Fruit fly (Drosophila melanogaster): ENCODE data around the gene CG11357.

CG11357 gene

DNA sequence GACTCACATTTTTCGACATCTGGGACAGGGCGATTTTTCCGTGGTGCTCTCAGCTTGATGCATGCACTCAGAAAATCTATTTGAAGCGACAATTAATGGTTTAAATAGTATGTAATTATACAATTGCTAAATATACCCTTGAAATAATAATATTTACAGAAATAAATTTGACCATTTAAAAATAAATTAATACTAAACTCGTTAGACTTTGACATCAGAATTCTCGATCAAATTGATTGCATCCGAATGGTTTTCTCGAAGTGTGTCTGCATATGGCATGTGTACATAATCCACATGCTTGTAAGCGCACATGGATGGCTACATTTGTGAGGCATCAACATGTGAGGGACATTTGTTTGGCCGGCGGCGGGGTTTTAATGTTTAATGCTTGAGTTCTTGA lies 4.8 kb downstream of the CG11357 start (continued):
- TF ChIP-seq CG1529 (GFP tag; optimal IDR thresholded peaks at IDR 0.05), result peak; percentile 54
- TF ChIP-seq sc (optimal IDR thresholded peaks at IDR 0.05), result no peak
- TF ChIP-seq sc (GFP tag; optimal IDR thresholded peaks at IDR 0.05), result peak; percentile 36
- peak; percentile 72 for TF ChIP-seq CG11695 (GFP tag; IDR thresholded peaks at IDR 0.05)
- TF ChIP-seq tgo (GFP tag; IDR thresholded peaks at IDR 0.05), result no peak
- TF ChIP-seq MESR4 (GFP tag; optimal IDR thresholded peaks at IDR 0.05), result no peak
- no peak for TF ChIP-seq caup (GFP tag; optimal IDR thresholded peaks at IDR 0.05; ENCODE audit: severe bottlenecking)
- TF ChIP-seq CG1832 (GFP tag; optimal IDR thresholded peaks at IDR 0.05), result no peak
- TF ChIP-seq CTCF (GFP tag; optimal IDR thresholded peaks at IDR 0.05), result no peak
- TF ChIP-seq CG7745 (tag; optimal IDR thresholded peaks at IDR 0.05), result no peak
- peak in 1 of 3 experiments; percentile 86 for TF ChIP-seq lola (GFP tag; optimal IDR thresholded peaks at IDR 0.05)
- no peak for TF ChIP-seq Taf1 (GFP tag; IDR thresholded peaks at IDR 0.05)
- TF ChIP-seq Pdp1 (GFP tag; optimal IDR thresholded peaks at IDR 0.05), result peak in 1 of 2 experiments; percentile 14
- TF ChIP-seq CG6272 (GFP tag; IDR thresholded peaks at IDR 0.05), result no peak
- TF ChIP-seq B-H1 (GFP tag; IDR thresholded peaks at IDR 0.05), result 0 out of 3 replicates have a peak, but pooled peaks have one; percentile 17
- no peak for TF ChIP-seq fd64A (GFP tag; optimal IDR thresholded peaks at IDR 0.05)
- TF ChIP-seq hbn (GFP tag; IDR thresholded peaks at IDR 0.05; ENCODE audit: partially characterized antibody), result no peak
- TF ChIP-seq Ssrp (tag; optimal IDR thresholded peaks at IDR 0.05), result peak; percentile 65
- no peak for TF ChIP-seq Neu2 (GFP tag; optimal IDR thresholded peaks at IDR 0.05; ENCODE audit: borderline replicate concordance)
- TF ChIP-seq CrebB (tag; optimal IDR thresholded peaks at IDR 0.05), result no peak
- no peak for TF ChIP-seq dm (GFP tag; optimal IDR thresholded peaks at IDR 0.05)
- TF ChIP-seq Spps (tag; optimal IDR thresholded peaks at IDR 0.05), result peak; percentile 74
- TF ChIP-seq CG4360 (GFP tag; IDR thresholded peaks at IDR 0.05), result peak; percentile 24; the same call in 1 of the 2 replicates
- TF ChIP-seq zen2 (GFP tag; IDR thresholded peaks at IDR 0.05; ENCODE audit: partially characterized antibody), result no peak
- no peak for TF ChIP-seq Side (GFP tag; optimal IDR thresholded peaks at IDR 0.05)
- TF ChIP-seq CG7372 (GFP tag; IDR thresholded peaks at IDR 0.05), result no peak
- no peak for TF ChIP-seq Hmx (GFP tag; optimal IDR thresholded peaks at IDR 0.05)
- no peak; the same call in 1 of the 2 replicates for TF ChIP-seq CG11247 (GFP tag; IDR thresholded peaks at IDR 0.05)
- TF ChIP-seq sens-2 (GFP tag; IDR thresholded peaks at IDR 0.05), result peak; percentile 58
- TF ChIP-seq CG9437 (GFP tag; optimal IDR thresholded peaks at IDR 0.05), result peak; percentile 40
- peak; percentile 34 for TF ChIP-seq CG12942 (GFP tag; optimal IDR thresholded peaks at IDR 0.05)
- peak; percentile 86 for TF ChIP-seq CG10959 (GFP tag; IDR thresholded peaks at IDR 0.05)
- peak; percentile 53 for TF ChIP-seq CG5245 (GFP tag; optimal IDR thresholded peaks at IDR 0.05)
- peak; percentile 64 for TF ChIP-seq Max (GFP tag; optimal IDR thresholded peaks at IDR 0.05)
- TF ChIP-seq ro (GFP tag; IDR thresholded peaks at IDR 0.05), result no peak
- TF ChIP-seq CG14441 (GFP tag; IDR thresholded peaks at IDR 0.05), result no peak
- TF ChIP-seq cg (GFP tag; optimal IDR thresholded peaks at IDR 0.05), result no peak
- TF ChIP-seq nmo (GFP tag; optimal IDR thresholded peaks at IDR 0.05), result peak; percentile 80
- no peak for TF ChIP-seq unc-4 (GFP tag; IDR thresholded peaks at IDR 0.05; ENCODE audit: partially characterized antibody)
- peak; percentile 69 for TF ChIP-seq Sox102F (GFP tag; optimal IDR thresholded peaks at IDR 0.05)
- TF ChIP-seq CG10209 (GFP tag; optimal IDR thresholded peaks at IDR 0.05), result peak; percentile 53
- TF ChIP-seq chn (GFP tag; optimal IDR thresholded peaks at IDR 0.05), result peak; percentile 50
- no peak for TF ChIP-seq CG3726 (GFP tag; IDR thresholded peaks at IDR 0.05)
- TF ChIP-seq ATbp (GFP tag; optimal IDR thresholded peaks at IDR 0.05), result peak; percentile 33
- no peak for TF ChIP-seq Opbp (GFP tag; IDR thresholded peaks at IDR 0.05; ENCODE audit: partially characterized antibody)
- TF ChIP-seq CG10565 (GFP tag; optimal IDR thresholded peaks at IDR 0.05), result no peak
- peak; percentile 2 for TF ChIP-seq CG11723 (GFP tag; optimal IDR thresholded peaks at IDR 0.05)
- TF ChIP-seq CG14014 (GFP tag; IDR thresholded peaks at IDR 0.05), result no peak
- peak; percentile 35 for TF ChIP-seq cato (GFP tag; optimal IDR thresholded peaks at IDR 0.05; ENCODE audit: borderline replicate concordance)
- peak; percentile 89 for TF ChIP-seq CG17829 (tag; optimal IDR thresholded peaks at IDR 0.05)
- TF ChIP-seq CG8765 (GFP tag; IDR thresholded peaks at IDR 0.05), result peak; percentile 54; the same call in 1 of the 2 replicates

Measured in whole organism, embryonic.